Worm (Caenorhabditis elegans) whole organism, dauer: ENCODE measurements around the gene C36A4.11.
"Not testable (repeated sequence)": the region's sequence is repeated elsewhere in the genome, so short reads cannot be mapped to it uniquely, and the experiment has no call there.

Experiments used
- unc-62 ChIP-seq: sonication (generic microtip); optimal IDR thresholded peaks from 2 replicates; lab custom pipeline; 2017; ENCODE audit warnings: missing biosample characterization, missing genetic modification reagents, missing genetic modification characterization

Gene C36A4.11

DNA sequence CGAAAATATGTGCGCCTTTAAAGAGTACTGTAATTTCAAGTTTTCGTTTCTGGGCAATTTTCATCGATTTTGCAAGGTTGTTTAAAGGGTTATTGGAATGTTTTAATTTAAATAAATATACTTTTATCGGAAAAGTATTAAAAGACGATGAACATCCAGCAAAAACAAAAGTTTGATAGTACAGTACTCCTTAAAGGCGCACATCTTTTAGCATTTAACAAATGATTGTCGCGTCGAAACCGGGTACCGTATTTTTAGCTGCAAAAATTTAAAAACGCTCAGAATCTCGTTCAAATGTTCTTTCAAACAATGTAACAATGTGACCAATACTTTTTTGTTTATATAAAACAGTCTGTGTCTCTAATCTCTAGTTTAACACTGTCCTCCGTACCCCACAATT, at the start of gene C36A4.11:
Gene C36A4.11, plus strand, starts transcription at position 301 of the 400 bp plus-strand sequence.
- TF ChIP-seq unc-62 (GFP tag; lab: Kevin White, UChicago): not testable (repeated sequence)

ce11 chrIII:3790855-3791254, 49.5 kb upstream of the C36A4.11 start:
- no peak for TF ChIP-seq unc-62 (GFP tag; lab: Kevin White, UChicago)

DNA sequence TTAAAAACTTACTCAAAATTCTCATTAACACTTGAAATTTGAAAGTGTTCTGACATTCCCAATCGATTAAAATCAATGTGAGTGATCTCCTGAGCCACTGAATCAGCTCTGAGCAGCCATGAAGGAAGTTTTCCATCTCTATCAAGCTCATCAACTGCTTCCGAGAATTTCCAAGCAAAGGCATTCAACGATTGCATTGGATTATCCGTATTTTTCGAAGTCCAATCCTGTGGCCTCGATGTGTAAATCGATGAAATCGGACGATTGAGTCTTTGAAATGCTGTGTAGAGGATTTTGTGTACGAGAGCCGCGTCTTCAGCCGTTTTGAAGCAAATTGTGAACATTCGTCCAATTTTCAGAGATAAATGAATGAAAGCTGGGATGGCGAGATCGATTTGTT, 44.4 kb upstream of the C36A4.11 start:
- TF ChIP-seq unc-62 (GFP tag; lab: Kevin White, UChicago): no peak

ce11 chrIII:3797180-3798026, 43.0 kb upstream of the C36A4.11 start:
- no peak for TF ChIP-seq unc-62 (GFP tag; lab: Kevin White, UChicago)

- no peak for TF ChIP-seq unc-62 (GFP tag; lab: Kevin White, UChicago)
Measured at ce11 chrIII:3798416-3798815, 42.0 kb upstream of the C36A4.11 start.

DNA sequence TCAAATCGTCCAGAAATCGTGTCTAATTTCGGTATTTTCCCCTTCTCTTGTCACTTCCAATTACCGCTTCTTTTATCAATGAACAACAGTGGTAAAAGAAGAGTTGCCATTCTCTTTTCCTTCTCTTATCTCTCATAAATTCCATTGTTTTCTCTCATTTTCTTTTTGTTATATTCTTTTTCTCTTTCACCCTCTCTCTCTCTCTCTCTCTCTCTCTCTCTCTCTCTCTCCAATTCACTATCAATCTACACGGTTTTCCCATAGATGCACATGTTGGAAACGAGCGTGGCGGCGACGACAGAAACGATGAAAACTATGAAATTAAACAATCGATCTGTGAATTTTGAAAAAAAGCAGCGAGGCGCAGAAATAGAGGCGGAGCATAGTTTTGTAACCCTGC, 41.2 kb upstream of the C36A4.11 start:
- TF ChIP-seq unc-62 (GFP tag; lab: Kevin White, UChicago): no peak

DNA sequence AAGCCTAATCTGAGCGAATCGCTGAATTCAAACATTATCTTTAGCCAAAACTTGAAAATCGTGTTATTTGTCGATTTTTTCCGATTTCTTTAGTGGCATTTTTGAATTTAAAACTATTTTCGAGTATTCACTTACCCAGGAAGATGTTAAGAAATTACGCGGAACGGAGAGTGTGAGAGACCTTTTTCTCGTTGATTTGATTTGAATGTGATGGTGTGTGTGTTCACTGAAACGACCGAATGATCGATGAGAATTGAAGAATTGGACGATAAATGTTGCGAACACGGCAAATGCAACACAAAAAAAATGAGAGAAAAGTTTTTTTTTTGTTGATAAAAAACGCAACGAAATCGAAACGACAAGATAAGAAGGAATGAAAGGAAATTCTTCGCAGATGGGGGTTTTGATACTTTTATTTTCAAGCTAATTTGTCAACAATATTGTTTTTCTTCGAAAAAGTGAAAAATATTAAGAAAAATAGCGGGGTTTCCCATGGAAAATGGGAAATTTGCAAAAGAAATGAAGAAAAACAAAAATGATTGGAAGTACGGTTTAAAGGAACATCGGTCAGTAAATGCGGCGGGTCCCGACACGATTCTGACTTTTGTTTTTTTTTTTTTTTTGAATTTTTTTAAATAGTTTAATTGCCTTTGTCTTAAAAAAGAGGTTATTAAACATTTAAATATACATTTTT, 40.0 kb upstream of the C36A4.11 start, which contains the start of gene mtm-3:
Gene mtm-3, minus strand, starts transcription at position 228 of the 694 bp plus-strand sequence.
- no peak for TF ChIP-seq unc-62 (GFP tag; lab: Kevin White, UChicago)

DNA sequence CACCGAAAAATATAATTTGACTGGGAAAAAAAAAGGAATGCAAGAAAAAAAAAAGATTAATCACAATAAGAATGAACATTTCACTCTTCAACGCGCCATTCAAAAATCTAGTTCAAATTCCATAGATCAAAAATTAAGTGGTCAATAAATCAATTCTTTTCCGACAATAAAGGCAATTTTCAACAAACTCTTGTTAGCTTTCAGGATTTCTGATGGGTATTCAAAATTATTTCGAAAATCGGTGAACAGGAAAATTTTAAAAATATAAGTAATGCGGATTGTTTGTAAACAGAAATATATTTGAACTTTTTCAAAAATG, 39.5 kb upstream of the C36A4.11 start:
- TF ChIP-seq unc-62 (GFP tag; lab: Kevin White, UChicago): no peak

DNA sequence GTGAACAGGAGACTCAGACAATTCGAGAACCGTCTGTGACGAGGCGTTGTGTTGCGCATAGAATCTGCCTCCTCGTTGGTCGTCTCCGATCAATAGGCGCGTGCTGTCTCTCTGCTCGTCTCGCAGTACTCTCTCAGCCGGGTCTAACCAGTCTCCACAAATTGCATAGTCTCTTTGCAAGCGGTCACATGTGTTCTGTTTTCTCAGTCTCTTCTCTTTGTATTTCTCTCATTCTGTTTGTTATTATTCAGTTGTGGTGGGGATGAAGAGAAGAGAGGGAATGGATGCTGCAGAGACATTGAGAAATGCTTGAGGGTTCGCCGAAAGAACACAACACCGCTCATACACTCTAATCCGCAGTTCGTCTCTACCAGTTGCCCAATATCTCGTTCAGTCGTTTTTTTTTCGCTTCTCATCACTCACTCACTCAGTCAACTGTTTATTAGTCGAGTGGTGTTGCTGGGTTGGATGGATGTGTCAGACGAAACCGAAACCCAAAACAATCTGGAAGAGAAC, 38.9 kb upstream of the C36A4.11 start:
- peak; percentile 49 for TF ChIP-seq unc-62 (GFP tag; lab: Kevin White, UChicago)

DNA sequence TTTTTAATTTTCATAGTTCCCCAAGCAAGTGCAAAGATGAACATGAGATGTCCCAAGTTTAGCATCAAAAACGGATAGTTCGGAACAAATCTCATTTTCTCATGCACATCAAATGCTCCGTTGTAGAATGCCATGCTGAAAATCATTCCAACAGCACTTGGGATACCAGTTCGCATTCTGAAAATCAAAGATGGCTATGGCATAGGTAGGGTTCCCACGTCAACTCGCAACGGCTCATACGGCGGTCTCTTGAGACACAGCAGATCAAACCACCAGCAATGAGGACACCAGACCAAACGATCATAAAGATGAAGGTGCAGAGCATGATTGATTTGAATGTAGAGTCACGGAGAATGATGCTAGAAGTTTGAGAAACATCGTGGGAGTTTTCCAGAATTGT, 37.3 kb upstream of the C36A4.11 start:
- TF ChIP-seq unc-62 (GFP tag; lab: Kevin White, UChicago): no peak

DNA sequence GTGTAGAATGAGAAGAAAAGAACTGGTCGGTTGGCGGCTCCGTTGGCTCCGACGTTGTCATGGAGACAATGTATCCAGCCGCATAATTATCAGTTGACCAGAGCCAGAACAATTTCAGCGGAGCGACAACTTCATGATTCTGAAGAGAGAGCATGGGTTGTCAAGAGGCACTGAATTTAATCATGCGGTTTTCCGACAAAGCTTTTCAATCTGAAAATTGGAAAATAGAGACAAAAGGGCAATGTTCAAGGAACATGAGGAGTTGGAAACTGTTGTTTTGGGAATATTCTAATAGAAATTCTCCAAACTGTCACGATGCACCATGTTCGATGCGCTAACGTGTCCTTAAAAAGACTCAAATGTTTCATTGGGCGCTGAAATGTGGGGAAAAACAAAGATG, 36.0 kb upstream of the C36A4.11 start, which contains the start of gene xbx-5:
Gene xbx-5, minus strand, starts transcription at position 56 of the 400 bp plus-strand sequence.
- TF ChIP-seq unc-62 (GFP tag; lab: Kevin White, UChicago): no peak

- no peak for TF ChIP-seq unc-62 (GFP tag; lab: Kevin White, UChicago)
Measured at ce11 chrIII:3806883-3807282, 33.5 kb upstream of the C36A4.11 start.

DNA sequence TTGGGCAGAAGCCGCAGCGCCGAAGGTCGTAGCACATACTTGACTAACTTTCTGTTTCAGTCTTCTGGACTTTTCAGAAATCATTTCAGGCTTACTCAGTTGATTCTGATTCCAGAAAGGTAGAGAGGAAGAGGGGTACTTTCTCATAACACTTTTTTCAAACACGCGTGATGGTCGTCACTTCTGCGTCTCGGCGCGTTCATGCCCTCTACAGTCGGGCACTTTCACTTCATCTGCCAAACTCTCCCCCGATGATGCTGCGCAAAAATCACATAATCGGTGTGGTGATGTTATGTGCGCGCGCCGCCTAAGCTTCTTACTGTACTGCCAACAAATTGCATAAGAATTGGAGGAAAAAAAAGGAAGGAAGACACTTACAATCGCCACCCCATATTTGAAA, 32.8 kb upstream of the C36A4.11 start:
- no peak for TF ChIP-seq unc-62 (GFP tag; lab: Kevin White, UChicago)

DNA sequence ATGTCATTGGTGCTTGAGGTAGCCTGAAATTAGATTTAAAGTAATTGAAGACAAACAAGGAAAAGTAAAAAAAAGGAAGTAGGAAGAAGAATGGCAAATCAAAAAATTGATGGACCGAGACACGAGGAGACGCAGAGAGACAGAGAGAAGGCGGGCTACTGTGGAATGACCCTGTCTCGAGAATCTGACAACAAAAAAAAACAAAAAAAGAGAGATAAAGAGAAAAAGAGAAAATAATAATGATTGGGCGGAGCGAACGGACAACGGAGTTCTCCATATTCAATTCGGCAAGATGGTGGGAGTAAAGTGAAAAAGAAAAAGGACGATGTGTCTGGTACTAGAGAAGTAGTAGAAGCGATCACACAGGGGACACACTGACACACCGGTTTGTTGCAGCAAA, 31.4 kb upstream of the C36A4.11 start, which contains the start of gene toh-1:
Gene toh-1, minus strand, starts transcription at position 23 of the 400 bp plus-strand sequence.
- no peak for TF ChIP-seq unc-62 (GFP tag; lab: Kevin White, UChicago)

DNA sequence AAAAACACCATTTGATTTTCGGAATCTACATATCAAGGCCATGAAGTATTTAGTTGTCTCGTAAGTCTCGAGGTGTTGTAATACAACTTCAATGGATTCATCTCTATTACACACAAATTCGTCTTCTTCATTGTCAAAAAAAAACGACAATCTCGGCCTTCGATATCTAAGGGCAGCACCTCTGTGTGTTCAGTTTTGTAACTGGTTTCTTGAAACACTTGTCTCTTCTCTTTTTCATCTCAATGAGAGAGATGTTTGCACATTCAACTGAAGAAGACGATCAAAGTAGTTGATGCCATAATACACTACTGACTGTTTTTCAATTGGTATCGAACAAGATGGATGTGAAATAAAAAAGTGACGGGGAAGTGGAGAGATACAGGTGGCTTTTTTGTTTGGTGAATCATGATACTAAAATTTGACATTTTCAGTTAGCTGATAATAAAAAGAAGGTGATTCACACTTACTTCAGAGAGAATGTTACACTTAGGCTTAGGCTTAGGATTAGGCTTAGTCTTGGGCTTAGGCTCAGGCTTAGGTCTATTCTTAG, 28.9 kb upstream of the C36A4.11 start:
- no peak for TF ChIP-seq unc-62 (GFP tag; lab: Kevin White, UChicago)
